Worm (Caenorhabditis elegans): ENCODE data around the gene F59A6.13.

The F59A6.13 gene

DNA sequence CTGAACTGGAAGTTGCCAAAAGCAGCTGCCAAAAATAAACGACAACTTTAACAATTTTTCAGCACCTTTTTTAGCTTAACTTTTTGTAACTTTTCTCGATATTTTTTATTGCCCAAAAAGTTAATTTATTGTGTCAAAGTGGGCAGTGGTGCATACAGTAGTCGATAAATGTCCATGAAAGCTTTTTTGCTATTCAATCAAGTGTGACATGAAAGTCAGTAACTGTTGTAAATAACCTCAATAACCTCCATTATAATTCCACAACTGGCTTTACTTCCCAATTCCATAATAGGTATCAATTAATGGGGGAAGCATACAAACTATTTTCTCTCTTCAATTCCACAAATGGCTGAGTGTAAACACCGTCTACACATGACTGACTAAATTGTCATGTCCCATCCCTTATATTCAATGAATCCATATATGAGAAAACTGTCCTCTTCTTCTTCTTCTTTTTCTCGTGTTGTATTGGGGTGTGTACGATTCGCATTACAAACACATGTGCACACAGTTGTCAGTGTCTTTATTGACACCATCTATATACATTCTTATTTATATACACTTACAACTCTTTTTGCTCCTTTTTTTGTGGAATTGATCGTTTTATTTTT is 25.7 kb downstream of the F59A6.13 start (continued):
- TF ChIP-seq unc-86 (tag; optimal IDR thresholded peaks at IDR 0.05) (no peak), efl-3 (GFP tag; optimal IDR thresholded peaks at IDR 0.05) (no peak), lin-35 (GFP tag; optimal IDR thresholded peaks at IDR 0.05) (peak in 1 of 2 experiments; percentile 49), lsy-2 (tag; optimal IDR thresholded peaks at IDR 0.05) (no peak), sptf-1 (tag; optimal IDR thresholded peaks at IDR 0.05) (no peak), fos-1 (tag; optimal IDR thresholded peaks at IDR 0.05) (no peak), nhr-85 (tag) (peak; percentile 71), blmp-1 (tag; optimal IDR thresholded peaks at IDR 0.05) (peak; percentile 12), elt-3 (tag; optimal IDR thresholded peaks at IDR 0.05) (no peak), lin-15B (tag; optimal IDR thresholded peaks at IDR 0.05) (no peak), lir-3 (tag; optimal IDR thresholded peaks at IDR 0.05; ENCODE audit: poor library complexity) (peak; percentile 5), egl-27 (tag; optimal IDR thresholded peaks at IDR 0.05) (no peak), nhr-19 (GFP tag; conservative IDR thresholded peaks at IDR 0.05) (no peak), lin-13 (GFP tag; optimal IDR thresholded peaks at IDR 0.05) (no peak), unc-130 (tag; optimal IDR thresholded peaks at IDR 0.05) (no peak), snpc-4 (tag; optimal IDR thresholded peaks at IDR 0.05) (no peak)

DNA sequence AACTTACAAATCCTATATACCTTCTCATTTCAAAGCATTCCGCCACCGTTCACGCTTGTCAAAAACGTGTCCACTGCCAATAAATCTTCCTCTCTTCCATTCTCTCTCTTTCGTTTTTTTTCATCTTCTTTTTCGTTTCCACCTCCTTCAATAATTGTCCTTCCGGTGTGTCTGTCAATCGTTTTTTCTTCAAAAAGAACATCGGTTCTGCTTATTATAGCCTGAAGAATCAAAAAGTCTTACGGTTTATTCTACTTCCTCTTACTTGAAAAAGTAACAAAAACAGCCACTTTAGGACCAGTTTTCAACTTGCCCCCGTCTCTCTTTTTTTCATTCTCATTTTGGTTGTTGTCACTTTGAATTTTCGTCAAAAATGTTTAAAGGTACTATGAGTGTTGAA is 26.6 kb downstream of the F59A6.13 start:
- no peak for TF ChIP-seq elt-2 (tag; optimal IDR thresholded peaks at IDR 0.05)
- no peak for TF ChIP-seq sox-4 (tag; optimal IDR thresholded peaks at IDR 0.05)
- TF ChIP-seq nhr-77 (tag; optimal IDR thresholded peaks at IDR 0.05), result no peak
- TF ChIP-seq nhr-237 (tag; optimal IDR thresholded peaks at IDR 0.05), result no peak
- TF ChIP-seq C16A3.4 (tag; optimal IDR thresholded peaks at IDR 0.05), result no peak
- TF ChIP-seq nhr-85 (tag), result peak; percentile 77
- no peak for TF ChIP-seq pax-3 (tag; optimal IDR thresholded peaks at IDR 0.05)
- peak; percentile 48 for TF ChIP-seq grh-1 (GFP tag; IDR thresholded peaks at IDR 0.05)
- TF ChIP-seq F16B12.6 (tag; optimal IDR thresholded peaks at IDR 0.05), result no peak
- TF ChIP-seq nhr-90 (tag; optimal IDR thresholded peaks at IDR 0.05; ENCODE audit: poor library complexity), result peak; percentile 10
- TF ChIP-seq unc-30 (tag; optimal IDR thresholded peaks at IDR 0.05), result no peak
- no peak for TF ChIP-seq pag-3 (tag; optimal IDR thresholded peaks at IDR 0.05; ENCODE audit: borderline replicate concordance, insufficient read depth)
- peak; percentile 38 for TF ChIP-seq nhr-20 (tag; optimal IDR thresholded peaks at IDR 0.05)
- TF ChIP-seq efl-1 (optimal IDR thresholded peaks at IDR 0.05), result no peak
- TF ChIP-seq efl-1 (GFP tag; optimal IDR thresholded peaks at IDR 0.05 in 1 of 2), result no peak
- TF ChIP-seq isw-1 (GFP tag; IDR thresholded peaks at IDR 0.05), result no peak
- peak; percentile 16 for TF ChIP-seq mep-1 (tag; optimal IDR thresholded peaks at IDR 0.05)
- TF ChIP-seq blmp-1 (tag; optimal IDR thresholded peaks at IDR 0.05), result peak; percentile 42
- TF ChIP-seq nhr-11 (tag; optimal IDR thresholded peaks at IDR 0.05), result no peak
- TF ChIP-seq tbx-2 (tag; optimal IDR thresholded peaks at IDR 0.05), result peak; percentile 34
- TF ChIP-seq irx-1 (tag; optimal IDR thresholded peaks at IDR 0.05), result no peak
- no peak for TF ChIP-seq zag-1 (tag; optimal IDR thresholded peaks at IDR 0.05)
- no peak for TF ChIP-seq lin-15B (tag; optimal IDR thresholded peaks at IDR 0.05)
- no peak for TF ChIP-seq ceh-90 (tag; optimal IDR thresholded peaks at IDR 0.05)
- no peak for TF ChIP-seq hpl-2 (GFP tag; optimal IDR thresholded peaks at IDR 0.05)
- peak; percentile 43 for TF ChIP-seq lin-14 (GFP tag; optimal IDR thresholded peaks at IDR 0.05)
- TF ChIP-seq jun-1 (tag; optimal IDR thresholded peaks at IDR 0.05), result no peak
- TF ChIP-seq nhr-71 (tag; optimal IDR thresholded peaks at IDR 0.05), result no peak
- TF ChIP-seq lir-3 (tag; optimal IDR thresholded peaks at IDR 0.05; ENCODE audit: poor library complexity), result no peak
- TF ChIP-seq mef-2 (tag; optimal IDR thresholded peaks at IDR 0.05), result no peak
- no peak for TF ChIP-seq nhr-76 (tag; optimal IDR thresholded peaks at IDR 0.05)
- TF ChIP-seq lsy-2 (tag; optimal IDR thresholded peaks at IDR 0.05), result peak in 1 of 2 experiments; percentile 15
- TF ChIP-seq mdl-1 (tag; optimal IDR thresholded peaks at IDR 0.05), result no peak
- TF ChIP-seq dsc-1 (tag; optimal IDR thresholded peaks at IDR 0.05), result no peak
- peak in 1 of 2 experiments; percentile 15 for TF ChIP-seq lin-35 (GFP tag; optimal IDR thresholded peaks at IDR 0.05)
